Worm (Caenorhabditis elegans): Measurements from ENCODE around the gene T07G12.3.

The T07G12.3 gene

ce11 chrIV:10570065-10570464 lies 36.3 kb downstream of the T07G12.3 start (continued):
- no peak for TF ChIP-seq nfya-2 (GFP tag; IDR thresholded peaks at IDR 0.05)
- TF ChIP-seq lag-1 (GFP tag; IDR thresholded peaks at IDR 0.05), result no peak
- TF ChIP-seq ceh-27 (GFP tag; optimal IDR thresholded peaks at IDR 0.05), result no peak

ce11 chrIV:10571020-10571419 lies 37.3 kb downstream of the T07G12.3 start:
- no peak for TF ChIP-seq zim-3 (tag; optimal IDR thresholded peaks at IDR 0.05)
- no peak for TF ChIP-seq him-1 (tag; optimal IDR thresholded peaks at IDR 0.05)
- TF ChIP-seq dpl-1 (GFP tag; optimal IDR thresholded peaks at IDR 0.05), result no peak
- TF ChIP-seq nhr-179 (tag; optimal IDR thresholded peaks at IDR 0.05), result no peak
- no peak for TF ChIP-seq somi-1 (GFP tag; optimal IDR thresholded peaks at IDR 0.05)
- no peak for TF ChIP-seq nhr-90 (tag; optimal IDR thresholded peaks at IDR 0.05)
- no peak for TF ChIP-seq athp-1 (tag; optimal IDR thresholded peaks at IDR 0.05)
- no peak for TF ChIP-seq lin-40 (tag; optimal IDR thresholded peaks at IDR 0.05)
- TF ChIP-seq nfya-1 (tag; optimal IDR thresholded peaks at IDR 0.05; ENCODE audit: borderline replicate concordance, insufficient read depth), result no peak
- TF ChIP-seq ceh-40 (GFP tag; IDR thresholded peaks at IDR 0.05), result no peak
- no peak for TF ChIP-seq attf-6 (GFP tag; IDR thresholded peaks at IDR 0.05)
- TF ChIP-seq snpc-1.3 (tag; optimal IDR thresholded peaks at IDR 0.05; ENCODE audit: insufficient read depth), result no peak
- TF ChIP-seq snpc-3.4 (tag; optimal IDR thresholded peaks at IDR 0.05), result no peak
- TF ChIP-seq bed-1 (GFP tag; IDR thresholded peaks at IDR 0.05), result no peak

ce11 chrIV:10573471-10573870 lies 39.7 kb downstream of the T07G12.3 start:
- no peak for TF ChIP-seq ceh-40 (GFP tag; IDR thresholded peaks at IDR 0.05)
- TF ChIP-seq nhr-179 (tag; optimal IDR thresholded peaks at IDR 0.05), result no peak
- TF ChIP-seq K11D2.4 (GFP tag; IDR thresholded peaks at IDR 0.05), result no peak
- no peak for TF ChIP-seq mcd-1 (GFP tag; IDR thresholded peaks at IDR 0.05)
- no peak for TF ChIP-seq ceh-79 (tag; optimal IDR thresholded peaks at IDR 0.05)
- no peak for TF ChIP-seq nfya-2 (GFP tag; IDR thresholded peaks at IDR 0.05)
- no peak for TF ChIP-seq lin-40 (tag; optimal IDR thresholded peaks at IDR 0.05)
- TF ChIP-seq K12H6.12 (tag; optimal IDR thresholded peaks at IDR 0.05), result no peak
- TF ChIP-seq nhr-120 (GFP tag; IDR thresholded peaks at IDR 0.05), result no peak
- no peak for TF ChIP-seq bed-1 (GFP tag; IDR thresholded peaks at IDR 0.05)

- TF ChIP-seq repo-1 (tag; optimal IDR thresholded peaks at IDR 0.05) (no peak), F10E7.11 (tag; optimal IDR thresholded peaks at IDR 0.05) (no peak), somi-1 (GFP tag; optimal IDR thresholded peaks at IDR 0.05) (no peak), lin-54 (GFP tag; optimal IDR thresholded peaks at IDR 0.05) (no peak), F57A8.1 (GFP tag; optimal IDR thresholded peaks at IDR 0.05) (no peak), snpc-4 (GFP tag; optimal IDR thresholded peaks at IDR 0.05) (no peak), snpc-4 (tag; optimal IDR thresholded peaks at IDR 0.05) (no peak), aptf-2 (GFP tag; conservative IDR thresholded peaks at IDR 0.05) (no peak), B0035.1 (tag; optimal IDR thresholded peaks at IDR 0.05) (no peak), ama-1 (optimal IDR thresholded peaks at IDR 0.05) (no peak), ama-1 (GFP tag; optimal IDR thresholded peaks at IDR 0.05) (no peak), madf-6 (GFP tag; IDR thresholded peaks at IDR 0.05) (no peak), unc-62 (GFP tag; optimal IDR thresholded peaks at IDR 0.05) (no peak), dpl-1 (GFP tag; optimal IDR thresholded peaks at IDR 0.05) (no peak)
These were observed 40.7 kb downstream of the T07G12.3 start for ce11 chrIV:10574471-10574870.

ce11 chrIV:10576050-10576449 lies 42.3 kb downstream of the T07G12.3 start, which contains the start of gene efn-2:
Gene efn-2, plus strand, starts transcription at chrIV:10576350.
- TF ChIP-seq madf-8 (GFP tag; conservative IDR thresholded peaks at IDR 0.05) (no peak), nfya-2 (GFP tag; IDR thresholded peaks at IDR 0.05) (no peak), xnd-1 (tag; optimal IDR thresholded peaks at IDR 0.05) (no peak), ets-4 (GFP tag; optimal IDR thresholded peaks at IDR 0.05) (no peak), F10E7.11 (tag; optimal IDR thresholded peaks at IDR 0.05) (no peak), egrh-3 (GFP tag; IDR thresholded peaks at IDR 0.05) (no peak), ztf-25 (GFP tag; IDR thresholded peaks at IDR 0.05) (no peak), attf-5 (GFP tag; optimal IDR thresholded peaks at IDR 0.05) (no peak), mes-4 (tag; optimal IDR thresholded peaks at IDR 0.05) (no peak), sptf-2 (GFP tag; optimal IDR thresholded peaks at IDR 0.05) (no peak)

Measured in whole organism, young adult.